Fruit fly (Drosophila melanogaster): ENCODE results near the gene CG10702.
A peak's percentile ranks its signal among the peaks of the same experiment; 100 is the strongest.

DNA sequence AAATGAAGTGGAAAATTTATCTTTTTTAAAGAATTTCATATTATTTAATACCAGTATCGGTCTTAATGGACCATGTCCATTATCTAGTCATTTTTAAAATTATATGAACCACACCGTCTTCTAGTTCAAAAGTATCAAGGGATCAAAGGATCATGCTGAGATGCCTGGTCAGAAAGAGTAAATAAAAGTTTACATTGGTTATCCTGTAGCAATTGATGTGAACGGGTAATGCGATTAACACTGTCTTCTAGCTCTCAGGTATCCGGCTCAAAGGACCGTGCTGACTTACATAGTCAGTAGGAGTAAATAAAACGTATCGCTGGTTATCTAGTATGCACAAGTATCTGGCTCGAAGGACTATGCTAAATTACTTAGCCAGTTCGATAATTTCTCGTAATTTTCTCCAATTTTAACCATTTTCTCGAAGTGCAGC is 50.5 kb downstream of the CG10702 start:
- peak; percentile 38 for TF ChIP-seq CG15710 (tag; optimal IDR thresholded peaks at IDR 0.05)
- no peak for TF ChIP-seq gl (tag; optimal IDR thresholded peaks at IDR 0.05)
- no peak for TF ChIP-seq rn (GFP tag; IDR thresholded peaks at IDR 0.05)
- TF ChIP-seq CG12605 (GFP tag; IDR thresholded peaks at IDR 0.05): no peak
- no peak for TF ChIP-seq CG10348 (GFP tag; IDR thresholded peaks at IDR 0.05)
- TF ChIP-seq CG14655 (GFP tag; optimal IDR thresholded peaks at IDR 0.05): peak; percentile 19
- peak; percentile 3 for TF ChIP-seq Pif1A (GFP tag; optimal IDR thresholded peaks at IDR 0.05)
- TF ChIP-seq CG4496 (GFP tag; IDR thresholded peaks at IDR 0.05): no peak
- TF ChIP-seq CG9948 (tag; optimal IDR thresholded peaks at IDR 0.05): no peak

Measured in whole organism, pupa.